Fruit fly (Drosophila melanogaster) whole organism, embryonic: ENCODE measurements around the gene Cyt-c-p.

Experiments
- Abd-B ChIP-seq: fragments of 200-800 bp; sonication (Bioruptor generic); optimal IDR thresholded peaks from 2 replicates; lab custom pipeline; 2018; ENCODE audit warnings: missing biosample characterization, mild to moderate bottlenecking, missing genetic modification characterization, moderate library complexity
- B-H2 ChIP-seq: fragments of 200-800 bp; sonication (Bioruptor generic); optimal IDR thresholded peaks from 2 replicates; lab custom pipeline; 2018; ENCODE audit warnings: missing biosample characterization, mild to moderate bottlenecking, missing genetic modification characterization
- BtbVII ChIP-seq: fragments of 200-800 bp; sonication (Bioruptor generic); optimal IDR thresholded peaks from 3 replicates; lab custom pipeline; 2017; ENCODE audit warnings: missing biosample characterization, mild to moderate bottlenecking, missing genetic modification characterization
- Bteb2 ChIP-seq: fragments of 200-800 bp; sonication (Bioruptor generic); optimal IDR thresholded peaks from 2 replicates; lab custom pipeline; 2016; ENCODE audit warnings: missing biosample characterization, missing genetic modification characterization
- CG10565 ChIP-seq: fragments of 200-800 bp; sonication (Bioruptor generic); optimal IDR thresholded peaks from 3 replicates; lab custom pipeline; 2016; ENCODE audit warnings: missing biosample characterization, mild to moderate bottlenecking, missing genetic modification characterization
- CG11560 ChIP-seq: fragments of 200-800 bp; sonication (Bioruptor generic); IDR thresholded peaks from 3 replicates; pipeline ENCODE4 v1.3.6; 2022; ENCODE audit warnings: missing biosample characterization, missing genetic modification characterization
- CG1233 ChIP-seq: fragments of 200-800 bp; sonication (Bioruptor generic); optimal IDR thresholded peaks from 4 replicates; lab custom pipeline; 2018; ENCODE audit warnings: missing biosample characterization, mild to moderate bottlenecking, missing genetic modification characterization
- CG13775 ChIP-seq: fragments of 200-800 bp; sonication (Bioruptor generic); optimal IDR thresholded peaks from 3 replicates; lab custom pipeline; 2017; ENCODE audit warnings: missing biosample characterization, mild to moderate bottlenecking, missing genetic modification characterization
- CG13894 ChIP-seq: fragments of 200-800 bp; sonication (Bioruptor generic); optimal IDR thresholded peaks from 3 replicates; lab custom pipeline; 2018; ENCODE audit warnings: missing biosample characterization, mild to moderate bottlenecking, missing genetic modification characterization, moderate library complexity
- CG15479 ChIP-seq: fragments of 200-800 bp; sonication (Bioruptor generic); optimal IDR thresholded peaks from 3 replicates; lab custom pipeline; 2019; ENCODE audit warnings: missing biosample characterization, mild to moderate bottlenecking, missing genetic modification characterization, moderate library complexity
- CG15601 ChIP-seq: fragments of 200-800 bp; sonication (Bioruptor generic); optimal IDR thresholded peaks from 3 replicates; lab custom pipeline; 2019; ENCODE audit warnings: missing biosample characterization, mild to moderate bottlenecking, missing genetic modification characterization, moderate library complexity
- CG17186 ChIP-seq: fragments of 200-800 bp; sonication (Bioruptor generic); optimal IDR thresholded peaks from 3 replicates; lab custom pipeline; 2017; ENCODE audit warnings: missing biosample characterization, missing genetic modification reagents, missing genetic modification characterization
- CG17328 ChIP-seq: fragments of 200-800 bp; sonication (Bioruptor generic); IDR thresholded peaks from 2 replicates; pipeline ENCODE4 v1.3.6; 2022; ENCODE audit warnings: missing biosample characterization, missing genetic modification characterization
- CG17359 ChIP-seq: fragments of 200-800 bp; sonication (Bioruptor generic); optimal IDR thresholded peaks from 3 replicates; lab custom pipeline; 2018; ENCODE audit warnings: missing biosample characterization, mild to moderate bottlenecking, missing genetic modification characterization, moderate library complexity
- CG17385 ChIP-seq: fragments of 200-800 bp; sonication (Bioruptor generic); optimal IDR thresholded peaks from 3 replicates; lab custom pipeline; 2018; ENCODE audit warnings: missing biosample characterization, mild to moderate bottlenecking, missing genetic modification characterization
- CG2202 ChIP-seq: fragments of 200-800 bp; sonication (Bioruptor generic); optimal IDR thresholded peaks from 2 replicates; lab custom pipeline; 2018; ENCODE audit warnings: missing biosample characterization, mild to moderate bottlenecking, missing genetic modification characterization
- CG2678 ChIP-seq: fragments of 200-800 bp; sonication (Bioruptor generic); optimal IDR thresholded peaks from 3 replicates; lab custom pipeline; 2019; ENCODE audit warnings: missing biosample characterization, mild to moderate bottlenecking, missing genetic modification characterization, moderate library complexity
- CG31388 ChIP-seq: fragments of 200-800 bp; sonication (Bioruptor generic); optimal IDR thresholded peaks from 2 replicates; lab custom pipeline; 2016; ENCODE audit warnings: missing biosample characterization, missing genetic modification characterization
- CG34224 ChIP-seq: fragments of 200-800 bp; sonication (Bioruptor generic); IDR thresholded peaks from 3 replicates; pipeline ENCODE4 v1.3.6; 2022; ENCODE audit warnings: missing biosample characterization, missing genetic modification characterization; ENCODE audit not compliant: partially characterized antibody
- CG4328 ChIP-seq: fragments of 200-800 bp; sonication (Bioruptor generic); optimal IDR thresholded peaks from 3 replicates; lab custom pipeline; 2017; ENCODE audit warnings: missing biosample characterization, missing genetic modification reagents, missing genetic modification characterization
- CG4360 ChIP-seq: fragments of 200-800 bp; sonication (Bioruptor generic); IDR thresholded peaks from 2 replicates; pipeline ENCODE4 v1.3.6; 2022; ENCODE audit warnings: missing biosample characterization, missing genetic modification characterization
- CG4404 ChIP-seq: fragments of 200-800 bp; sonication (Bioruptor generic); IDR thresholded peaks from 2 replicates; pipeline ENCODE4 v1.3.6; 2022; ENCODE audit warnings: missing biosample characterization, missing genetic modification characterization
- CG4424 ChIP-seq: fragments of 200-800 bp; sonication (Bioruptor generic); optimal IDR thresholded peaks from 3 replicates; lab custom pipeline; 2016; ENCODE audit warnings: missing biosample characterization, missing genetic modification characterization
- CG5953 ChIP-seq: fragments of 200-800 bp; sonication (Bioruptor generic); IDR thresholded peaks from 2 replicates; pipeline ENCODE4 v1.3.6; 2022; ENCODE audit warnings: missing biosample characterization, missing genetic modification characterization
- CG6254 ChIP-seq: fragments of 200-800 bp; sonication (Bioruptor generic); optimal IDR thresholded peaks from 3 replicates; lab custom pipeline; 2017; ENCODE audit warnings: mild to moderate bottlenecking, missing biosample characterization, missing genetic modification reagents, missing genetic modification characterization
- CG6765 ChIP-seq: fragments of 200-800 bp; sonication (Bioruptor generic); optimal IDR thresholded peaks from 3 replicates; lab custom pipeline; 2017; ENCODE audit warnings: missing biosample characterization, mild to moderate bottlenecking, missing genetic modification characterization
- CG7839 ChIP-seq: fragments of 200-800 bp; sonication (Bioruptor generic); optimal IDR thresholded peaks from 3 replicates; lab custom pipeline; 2018; ENCODE audit warnings: missing biosample characterization, mild to moderate bottlenecking, missing genetic modification characterization, moderate library complexity
- CG8359 ChIP-seq: fragments of 200-800 bp; sonication (Bioruptor generic); optimal IDR thresholded peaks from 2 replicates; lab custom pipeline; 2017; ENCODE audit warnings: missing biosample characterization, mild to moderate bottlenecking, missing genetic modification characterization, borderline replicate concordance
- CG8765 ChIP-seq: fragments of 200-800 bp; sonication (Bioruptor generic); IDR thresholded peaks from 2 replicates; pipeline ENCODE4 v1.3.6; 2022; ENCODE audit warnings: missing biosample characterization, missing genetic modification characterization
- CkIIα-i1 ChIP-seq: fragments of 200-800 bp; sonication (Bioruptor generic); IDR thresholded peaks from 2 replicates; pipeline ENCODE4 v1.3.6; 2022; ENCODE audit warnings: missing biosample characterization, missing genetic modification characterization
- Dad ChIP-seq: fragments of 200-800 bp; sonication (Bioruptor generic); optimal IDR thresholded peaks from 3 replicates; lab custom pipeline; 2016; ENCODE audit warnings: missing biosample characterization, missing genetic modification characterization
- Dp ChIP-seq: fragments of 200-800 bp; sonication (Bioruptor generic); optimal IDR thresholded peaks from 2 replicates; lab custom pipeline; 2018; ENCODE audit warnings: missing biosample characterization, mild to moderate bottlenecking, missing genetic modification characterization, moderate library complexity
- Hmr ChIP-seq: fragments of 200-800 bp; sonication (Bioruptor generic); optimal IDR thresholded peaks from 3 replicates; lab custom pipeline; 2017; ENCODE audit warnings: mild to moderate bottlenecking, missing biosample characterization, missing genetic modification reagents, missing genetic modification characterization
- Hr51 ChIP-seq, 2 experiments: fragments of 200-800 bp; sonication (Bioruptor generic); optimal IDR thresholded peaks; 2 replicates in 1 of 2; 3 replicates in 1 of 2; lab custom pipeline; 2016 to 2018; ENCODE audit warnings: missing biosample characterization in 2 of 2, missing genetic modification characterization in 2 of 2, mild to moderate bottlenecking in 1 of 2, moderate library complexity in 1 of 2
- Nf-YA ChIP-seq: fragments of 200-800 bp; sonication (Bioruptor generic); IDR thresholded peaks from 2 replicates; pipeline ENCODE4 v1.3.6; 2022; ENCODE audit warnings: missing biosample characterization, missing genetic modification characterization
- Ravus ChIP-seq: fragments of 200-800 bp; sonication (Bioruptor generic); IDR thresholded peaks from 2 replicates; pipeline ENCODE4 v1.3.6; 2022; ENCODE audit warnings: missing biosample characterization, missing genetic modification characterization
- Six4 ChIP-seq: fragments of 200-800 bp; sonication (Bioruptor generic); optimal IDR thresholded peaks from 2 replicates; lab custom pipeline; 2016; ENCODE audit warnings: missing biosample characterization, missing genetic modification characterization
- Ssrp ChIP-seq: fragments of 200-800 bp; sonication (Bioruptor generic); optimal IDR thresholded peaks from 2 replicates; lab custom pipeline; 2018; ENCODE audit warnings: missing biosample characterization, mild to moderate bottlenecking, missing genetic modification characterization, moderate library complexity
- ash1 ChIP-seq: fragments of 200-800 bp; sonication (Bioruptor generic); optimal IDR thresholded peaks from 2 replicates; lab custom pipeline; 2018; ENCODE audit warnings: missing biosample characterization, mild to moderate bottlenecking, missing genetic modification characterization
- ems ChIP-seq: fragments of 200-800 bp; sonication (Bioruptor generic); optimal IDR thresholded peaks from 3 replicates; lab custom pipeline; 2016; ENCODE audit warnings: missing biosample characterization, missing genetic modification characterization
- gro ChIP-seq: fragments of 200-800 bp; sonication (Bioruptor generic); optimal IDR thresholded peaks from 2 replicates; lab custom pipeline; 2016; ENCODE audit warnings: missing biosample characterization, missing genetic modification characterization
- gsb-n ChIP-seq: fragments of 200-800 bp; sonication (Bioruptor generic); optimal IDR thresholded peaks from 3 replicates; lab custom pipeline; 2018; ENCODE audit warnings: missing biosample characterization, mild to moderate bottlenecking, missing genetic modification characterization
- kah ChIP-seq: fragments of 200-800 bp; sonication (Bioruptor generic); optimal IDR thresholded peaks from 2 replicates; lab custom pipeline; 2018; ENCODE audit warnings: missing biosample characterization, mild to moderate bottlenecking, missing genetic modification characterization
- knrl ChIP-seq: fragments of 200-800 bp; sonication (Bioruptor generic); IDR thresholded peaks from 3 replicates; pipeline ENCODE4 v1.3.6; 2022; ENCODE audit warnings: missing biosample characterization, missing genetic modification characterization; ENCODE audit not compliant: partially characterized antibody
- lab ChIP-seq: fragments of 200-800 bp; sonication (Bioruptor generic); optimal IDR thresholded peaks from 3 replicates; lab custom pipeline; 2017; ENCODE audit warnings: missing biosample characterization, missing genetic modification characterization, mild to moderate bottlenecking, moderate library complexity, missing genetic modification reagents
- odd ChIP-seq: fragments of 200-800 bp; sonication (Bioruptor generic); optimal IDR thresholded peaks from 2 replicates; lab custom pipeline; 2017; ENCODE audit warnings: missing biosample characterization, mild to moderate bottlenecking, missing genetic modification characterization
- psq ChIP-seq: fragments of 200-800 bp; sonication (Bioruptor generic); optimal IDR thresholded peaks from 2 replicates; lab custom pipeline; 2017; ENCODE audit warnings: missing biosample characterization, missing genetic modification characterization
- slp2 ChIP-seq: fragments of 200-800 bp; sonication (Bioruptor generic); optimal IDR thresholded peaks from 2 replicates; lab custom pipeline; 2016; ENCODE audit warnings: missing biosample characterization, missing genetic modification characterization
- tio ChIP-seq: fragments of 200-800 bp; sonication (Bioruptor generic); optimal IDR thresholded peaks from 2 replicates; lab custom pipeline; 2017; ENCODE audit warnings: missing biosample characterization, missing genetic modification characterization, inconsistent platforms
- tx ChIP-seq: fragments of 200-800 bp; sonication (Bioruptor generic); optimal IDR thresholded peaks from 2 replicates; lab custom pipeline; 2016; ENCODE audit warnings: missing biosample characterization, missing genetic modification characterization
- vfl ChIP-seq: fragments of 200-800 bp; sonication (Bioruptor generic); optimal IDR thresholded peaks from 2 replicates; lab custom pipeline; 2016; ENCODE audit warnings: missing biosample characterization, missing genetic modification characterization

The Cyt-c-p gene

dm6 chr2L:16727578-16728023 lies 7.9 kb downstream of the Cyt-c-p start, which contains the start of gene VhaSFD (continued):
- TF ChIP-seq knrl (GFP tag; lab: Robert Waterston, UW) (peak; percentile 68), CG6765 (GFP tag; lab: Kevin White, UChicago) (peak; percentile 62), CG7839 (no peak), kah (GFP tag; lab: Kevin White, UChicago) (no peak), BtbVII (peak; percentile 3), psq (GFP tag; lab: Kevin White, UChicago) (no peak), Dad (no peak), B-H2 (no peak), CG11560 (tag; lab: Robert Waterston, UW) (peak; percentile 99), Ravus (GFP tag; lab: Robert Waterston, UW) (no peak), CG5953 (GFP tag; lab: Robert Waterston, UW) (no peak), CG4360 (no peak), Nf-YA (GFP tag; lab: Robert Waterston, UW) (no peak), ash1 (GFP tag; lab: Kevin White, UChicago) (no peak), CG31388 (GFP tag; lab: Kevin White, UChicago) (no peak), CG13894 (tag; lab: Kevin White, UChicago) (no peak), Abd-B (GFP tag; lab: Kevin White, UChicago) (no peak), tx (GFP tag; lab: Kevin White, UChicago) (no peak), CkIIα-i1 (no peak), CG15601 (peak; percentile 33), CG6254 (GFP tag; lab: Kevin White, UChicago) (no peak), CG13775 (GFP tag; lab: Kevin White, UChicago) (no peak), CG4404 (GFP tag; lab: Robert Waterston, UW) (no peak), CG4424 (no peak), Hr51 (GFP tag; optimal IDR thresholded peaks at IDR 0.05; lab: Kevin White, UChicago) (no peak), CG10565 (GFP tag; lab: Kevin White, UChicago) (no peak), CG17328 (GFP tag; lab: Robert Waterston, UW) (0 out of 2 replicates have a peak, but pooled peaks have one; percentile 7), CG2678 (tag; lab: Kevin White, UChicago) (no peak), slp2 (GFP tag; lab: Kevin White, UChicago) (no peak), Six4 (GFP tag; lab: Kevin White, UChicago) (no peak), CG17186 (GFP tag; lab: Kevin White, UChicago) (no peak), gro (GFP tag; lab: Kevin White, UChicago) (peak; percentile 10), CG17359 (tag; lab: Kevin White, UChicago) (peak; percentile 16), lab (no peak), CG4328 (GFP tag; lab: Kevin White, UChicago) (peak; percentile 7), ems (GFP tag; lab: Kevin White, UChicago) (no peak), CG1233 (GFP tag; lab: Kevin White, UChicago) (peak; percentile 5), CG8765 (GFP tag; lab: Robert Waterston, UW) (no peak), odd (GFP tag; lab: Kevin White, UChicago) (no peak), Bteb2 (GFP tag; lab: Kevin White, UChicago) (no peak), Ssrp (tag; lab: Kevin White, UChicago) (no peak), CG15479 (GFP tag; lab: Kevin White, UChicago) (no peak), tio (no peak), CG34224 (GFP tag; lab: Robert Waterston, UW) (peak; percentile 72), CG8359 (GFP tag; lab: Kevin White, UChicago) (no peak), vfl (GFP tag; lab: Kevin White, UChicago) (no peak), CG2202 (tag; lab: Kevin White, UChicago) (no peak), Hmr (GFP tag; lab: Kevin White, UChicago) (no peak), gsb-n (tag; lab: Kevin White, UChicago) (no peak), Dp (GFP tag; lab: Kevin White, UChicago) (peak; percentile 71), CG17385 (GFP tag; lab: Kevin White, UChicago) (no peak)
